Fruit fly (Drosophila melanogaster): Measurements from ENCODE around the gene CG18622.
"Not testable (repeated sequence)": the region's sequence is repeated elsewhere in the genome, so short reads cannot be mapped to it uniquely, and the experiment has no call there.

Gene CG18622

dm6 chr3R:16996059-16996959, 8.8 kb upstream of the CG18622 start, which contains the start of the genes EMC2A and CG3534:
TSS of gene EMC2A (minus strand) at chr3R:16996071.
TSS of gene CG3534 (plus strand) at chr3R:16996446.
- TF ChIP-seq CG10631 (GFP tag; optimal IDR thresholded peaks at IDR 0.05) (peak; percentile 25), Hr4 (GFP tag; optimal IDR thresholded peaks at IDR 0.05) (no peak), CG31627 (GFP tag; optimal IDR thresholded peaks at IDR 0.05) (no peak), CG4318 (GFP tag; optimal IDR thresholded peaks at IDR 0.05) (no peak), CG10669 (GFP tag; optimal IDR thresholded peaks at IDR 0.05) (no peak), OdsH (GFP tag; optimal IDR thresholded peaks at IDR 0.05) (no peak), fkh (GFP tag; optimal IDR thresholded peaks at IDR 0.05) (peak; percentile 73), lz (GFP tag; optimal IDR thresholded peaks at IDR 0.05) (peak; percentile 41), CG3032 (tag; optimal IDR thresholded peaks at IDR 0.05) (peak; percentile 54), Ets96B (tag; optimal IDR thresholded peaks at IDR 0.05) (no peak), Eip93F (GFP tag; optimal IDR thresholded peaks at IDR 0.05) (no peak), Eip75B (GFP tag; optimal IDR thresholded peaks at IDR 0.05) (peak; percentile 44), dsx (GFP tag; optimal IDR thresholded peaks at IDR 0.05; ENCODE audit: poor library complexity, severe bottlenecking) (peak; percentile 8), Sox15 (GFP tag; optimal IDR thresholded peaks at IDR 0.05) (no peak), svp (GFP tag) (peak; percentile 67)

- not testable (repeated sequence) for TF ChIP-seq acj6 (GFP tag; optimal IDR thresholded peaks at IDR 0.05); Blimp-1 (GFP tag; optimal IDR thresholded peaks at IDR 0.05); Gug (GFP tag; IDR thresholded peaks at IDR 0.05)
Measured at dm6 chr3R:16992716-16993115, 5.2 kb upstream of the CG18622 start, which contains the start of gene CG31274. TSS of gene CG31274 (plus strand) at chr3R:16993016.

- TF ChIP-seq Sox102F (GFP tag; optimal IDR thresholded peaks at IDR 0.05) (peak; percentile 47), Ets21C (GFP tag; optimal IDR thresholded peaks at IDR 0.05) (peak; percentile 63), CG8119 (GFP tag; IDR thresholded peaks at IDR 0.05) (no peak), eg (GFP tag; IDR thresholded peaks at IDR 0.05) (no peak), CG3919 (GFP tag; optimal IDR thresholded peaks at IDR 0.05) (peak; percentile 52), CG3032 (tag; optimal IDR thresholded peaks at IDR 0.05) (peak; percentile 47), spab (GFP tag; optimal IDR thresholded peaks at IDR 0.05) (no peak), Sox14 (GFP tag; optimal IDR thresholded peaks at IDR 0.05) (peak; percentile 46), ss (GFP tag; optimal IDR thresholded peaks at IDR 0.05) (no peak), lz (GFP tag; optimal IDR thresholded peaks at IDR 0.05) (peak; percentile 63), CG11294 (GFP tag; IDR thresholded peaks at IDR 0.05) (no peak), Smox (GFP tag; optimal IDR thresholded peaks at IDR 0.05) (no peak), Hr4 (GFP tag; optimal IDR thresholded peaks at IDR 0.05) (peak; percentile 57), CG6163 (GFP tag; IDR thresholded peaks at IDR 0.05) (no peak), CG4318 (GFP tag; optimal IDR thresholded peaks at IDR 0.05) (no peak), CG11762 (GFP tag; optimal IDR thresholded peaks at IDR 0.05; ENCODE audit: insufficient read depth) (no peak), CG6276 (GFP tag; optimal IDR thresholded peaks at IDR 0.05) (no peak), Eip75B (GFP tag; optimal IDR thresholded peaks at IDR 0.05) (peak; percentile 57), CG9139 (GFP tag; optimal IDR thresholded peaks at IDR 0.05) (no peak), Lpt (GFP tag; optimal IDR thresholded peaks at IDR 0.05) (no peak), cyc (GFP tag; optimal IDR thresholded peaks at IDR 0.05) (peak; percentile 36), salr (GFP tag; optimal IDR thresholded peaks at IDR 0.05) (no peak), CG6854 (GFP tag; optimal IDR thresholded peaks at IDR 0.05) (peak; percentile 8), Hr39 (GFP tag; optimal IDR thresholded peaks at IDR 0.05) (peak; percentile 60), dac (GFP tag; optimal IDR thresholded peaks at IDR 0.05) (no peak), Ets96B (tag; optimal IDR thresholded peaks at IDR 0.05) (no peak), Sox15 (GFP tag; optimal IDR thresholded peaks at IDR 0.05) (no peak), CG34406 (GFP tag; optimal IDR thresholded peaks at IDR 0.05) (no peak), Eip93F (GFP tag; optimal IDR thresholded peaks at IDR 0.05) (no peak), Blimp-1 (GFP tag; optimal IDR thresholded peaks at IDR 0.05) (no peak), fkh (GFP tag; optimal IDR thresholded peaks at IDR 0.05) (no peak), pdm3 (GFP tag; optimal IDR thresholded peaks at IDR 0.05) (no peak), vri (GFP tag; optimal IDR thresholded peaks at IDR 0.05) (no peak), Eip78C (GFP tag) (peak; percentile 54), CG15336 (GFP tag; IDR thresholded peaks at IDR 0.05) (no peak), CG31627 (GFP tag; optimal IDR thresholded peaks at IDR 0.05) (peak; percentile 52), acj6 (GFP tag; optimal IDR thresholded peaks at IDR 0.05) (peak; percentile 21), esn (GFP tag; optimal IDR thresholded peaks at IDR 0.05) (peak; percentile 58)
Measured at dm6 chr3R:16991781-16992180, 4.2 kb upstream of the CG18622 start, which contains the start of gene EMC2B. TSS of gene EMC2B (minus strand) at chr3R:16991878.

Measured in whole organism, prepupa.